Worm (Caenorhabditis elegans) whole organism, L1 larva: ENCODE measurements around the gene F20C5.11.

ENCODE experiments used
- C04F5.9 ChIP-seq: sonication (generic microtip); optimal IDR thresholded peaks from 2 replicates; lab custom pipeline; 2016; ENCODE audit warnings: missing genetic modification characterization, missing compliant biosample characterization
- C16A3.4 ChIP-seq: fragments of 150-350 bp; optimal IDR thresholded peaks from 2 replicates; lab custom pipeline; 2014; ENCODE audit warnings: missing biosample characterization, missing genetic modification characterization
- alr-1 ChIP-seq: fragments of 200-800 bp; sonication (Bioruptor generic); optimal IDR thresholded peaks from 2 replicates; lab custom pipeline; 2018; ENCODE audit warnings: borderline replicate concordance, mild to moderate bottlenecking, missing genetic modification characterization, missing compliant biosample characterization
- aly-2 ChIP-seq: fragments of 150-350 bp; optimal IDR thresholded peaks from 2 replicates; lab custom pipeline; 2014; ENCODE audit warnings: missing biosample characterization, missing genetic modification characterization
- ceh-8 ChIP-seq: fragments of 200-800 bp; sonication (Bioruptor generic); optimal IDR thresholded peaks from 2 replicates; lab custom pipeline; 2018; ENCODE audit warnings: mild to moderate bottlenecking, missing genetic modification characterization, moderate library complexity, missing compliant biosample characterization
- ceh-88 ChIP-seq: fragments of 200-800 bp; sonication (Bioruptor generic); IDR thresholded peaks from 2 replicates; pipeline ENCODE4 v1.3.6; 2022; ENCODE audit warnings: missing genetic modification characterization, missing compliant biosample characterization
- ces-1 ChIP-seq: fragments of 150-350 bp; optimal IDR thresholded peaks from 2 replicates; lab custom pipeline; 2014; ENCODE audit warnings: missing biosample characterization, missing genetic modification reagents, missing genetic modification characterization
- dsc-1 ChIP-seq: sonication (generic microtip); optimal IDR thresholded peaks from 2 replicates; lab custom pipeline; 2016; ENCODE audit warnings: mild to moderate bottlenecking, missing genetic modification characterization, missing compliant biosample characterization
- efl-1 ChIP-seq, 4 experiments: fragments of 150-350 bp; optimal IDR thresholded peaks in 3 of 4; peaks in 1 of 4; 1 replicate in 1 of 4; 2 replicates in 3 of 4; lab custom pipeline; 2014; ENCODE audit warnings: missing biosample characterization in 2 of 4, missing genetic modification characterization in 2 of 4, missing genetic modification reagents in 2 of 4
- efl-3 ChIP-seq: fragments of 200-800 bp; sonication (Bioruptor generic); optimal IDR thresholded peaks from 2 replicates; lab custom pipeline; 2018; ENCODE audit warnings: mild to moderate bottlenecking, missing genetic modification characterization, missing compliant biosample characterization
- egl-27 ChIP-seq, 2 experiments: fragments of 150-350 bp in 1 of 2; sonication (generic microtip); optimal IDR thresholded peaks; 3 replicates each; lab custom pipeline; 2017 to 2018; ENCODE audit warnings: missing biosample characterization in 2 of 2, missing genetic modification characterization in 2 of 2, missing genetic modification reagents in 2 of 2
- fkh-10 ChIP-seq: sonication (generic microtip); optimal IDR thresholded peaks from 2 replicates; lab custom pipeline; 2017; ENCODE audit warnings: missing biosample characterization, missing genetic modification reagents, missing genetic modification characterization
- fkh-4 ChIP-seq: sonication (generic microtip); optimal IDR thresholded peaks from 2 replicates; lab custom pipeline; 2016; ENCODE audit warnings: missing compliant biosample characterization, missing genetic modification characterization, borderline replicate concordance
- fkh-8 ChIP-seq: sonication (generic microtip); optimal IDR thresholded peaks from 2 replicates; lab custom pipeline; 2016; ENCODE audit warnings: mild to moderate bottlenecking, missing genetic modification characterization, missing compliant biosample characterization
- hlh-17 ChIP-seq: fragments of 200-800 bp; sonication (Bioruptor generic); optimal IDR thresholded peaks from 2 replicates; lab custom pipeline; 2018; ENCODE audit warnings: missing genetic modification characterization, mild to moderate bottlenecking, missing compliant biosample characterization, moderate library complexity, borderline replicate concordance
- hlh-4 ChIP-seq: sonication (generic microtip); optimal IDR thresholded peaks from 2 replicates; lab custom pipeline; 2016; ENCODE audit warnings: mild to moderate bottlenecking, missing genetic modification characterization, missing compliant biosample characterization
- jun-1 ChIP-seq: fragments of 150-350 bp; optimal IDR thresholded peaks from 2 replicates; lab custom pipeline; 2014; ENCODE audit warnings: missing biosample characterization, missing genetic modification reagents, missing genetic modification characterization
- lin-35 ChIP-seq, 2 experiments: fragments of 150-350 bp; optimal IDR thresholded peaks; 2 replicates each; lab custom pipeline; 2014; ENCODE audit warnings: missing biosample characterization in 2 of 2, missing genetic modification characterization in 2 of 2, missing genetic modification reagents in 2 of 2
- lin-39 ChIP-seq: fragments of 150-350 bp; optimal IDR thresholded peaks from 2 replicates; lab custom pipeline; 2014; ENCODE audit warnings: missing biosample characterization, missing genetic modification reagents, missing genetic modification characterization
- lsy-2 ChIP-seq, 2 experiments: fragments of 150-350 bp; optimal IDR thresholded peaks; 2 replicates each; lab custom pipeline; 2014; ENCODE audit warnings: missing biosample characterization in 2 of 2, missing genetic modification characterization in 2 of 2
- mef-2 ChIP-seq: fragments of 150-350 bp; optimal IDR thresholded peaks from 2 replicates; lab custom pipeline; 2014; ENCODE audit warnings: missing biosample characterization, missing genetic modification characterization
- nhr-237 ChIP-seq: fragments of 150-350 bp; optimal IDR thresholded peaks from 2 replicates; lab custom pipeline; 2014; ENCODE audit warnings: missing biosample characterization, missing genetic modification characterization
- nhr-76 ChIP-seq: sonication (generic microtip); optimal IDR thresholded peaks from 2 replicates; lab custom pipeline; 2017; ENCODE audit warnings: missing biosample characterization, missing genetic modification characterization
- nhr-84 ChIP-seq: sonication (generic microtip); optimal IDR thresholded peaks from 2 replicates; lab custom pipeline; 2017; ENCODE audit warnings: missing biosample characterization, missing genetic modification characterization
- nhr-90 ChIP-seq: sonication (generic microtip); optimal IDR thresholded peaks from 2 replicates; lab custom pipeline; 2016; ENCODE audit warnings: mild to moderate bottlenecking, missing genetic modification characterization, missing compliant biosample characterization; ENCODE audit not compliant: poor library complexity
- pax-3 ChIP-seq: fragments of 200-800 bp; sonication (Bioruptor generic); optimal IDR thresholded peaks from 2 replicates; lab custom pipeline; 2018; ENCODE audit warnings: mild to moderate bottlenecking, missing genetic modification characterization, moderate library complexity, missing compliant biosample characterization
- rnt-1 ChIP-seq: sonication (generic microtip); optimal IDR thresholded peaks from 2 replicates; lab custom pipeline; 2016; ENCODE audit warnings: mild to moderate bottlenecking, missing genetic modification characterization, moderate library complexity, missing compliant biosample characterization
- skn-1 ChIP-seq: fragments of 150-350 bp; optimal IDR thresholded peaks from 2 replicates; lab custom pipeline; 2014; ENCODE audit warnings: missing biosample characterization, missing genetic modification characterization
- snu-23 ChIP-seq: sonication (generic microtip); optimal IDR thresholded peaks from 2 replicates; lab custom pipeline; 2016; ENCODE audit warnings: missing genetic modification characterization, missing compliant biosample characterization
- sox-4 ChIP-seq: sonication (generic microtip); optimal IDR thresholded peaks from 2 replicates; lab custom pipeline; 2016; ENCODE audit warnings: missing genetic modification characterization, missing compliant biosample characterization
- sptf-1 ChIP-seq: fragments of 150-350 bp; optimal IDR thresholded peaks from 2 replicates; lab custom pipeline; 2014; ENCODE audit warnings: missing biosample characterization, missing genetic modification characterization
- tbx-2 ChIP-seq: sonication (generic microtip); optimal IDR thresholded peaks from 2 replicates; lab custom pipeline; 2016; ENCODE audit warnings: missing genetic modification characterization, missing compliant biosample characterization
- tlp-1 ChIP-seq: fragments of 150-350 bp; optimal IDR thresholded peaks from 2 replicates; lab custom pipeline; 2014; ENCODE audit warnings: missing biosample characterization, missing genetic modification characterization
- unc-30 ChIP-seq: sonication (generic microtip); optimal IDR thresholded peaks from 2 replicates; lab custom pipeline; 2017; ENCODE audit warnings: missing biosample characterization, missing genetic modification characterization
- unc-98 ChIP-seq: fragments of 200-800 bp; sonication (Bioruptor generic); IDR thresholded peaks from 2 replicates; pipeline ENCODE4 v1.3.6; 2022; ENCODE audit warnings: missing genetic modification characterization, missing compliant biosample characterization
- vab-15 ChIP-seq: sonication (generic microtip); optimal IDR thresholded peaks from 2 replicates; lab custom pipeline; 2017; ENCODE audit warnings: missing genotype, mild to moderate bottlenecking, missing genetic modification characterization, missing compliant biosample characterization
- zag-1 ChIP-seq: fragments of 150-350 bp; optimal IDR thresholded peaks from 2 replicates; lab custom pipeline; 2014; ENCODE audit warnings: missing biosample characterization, missing genetic modification characterization
- ztf-11 ChIP-seq, 2 experiments: sonication (generic microtip); optimal IDR thresholded peaks; 2 replicates each; lab custom pipeline; 2016 to 2017; ENCODE audit warnings: missing genetic modification characterization in 2 of 2, missing biosample characterization in 1 of 2, missing compliant biosample characterization in 1 of 2
- ztf-4 ChIP-seq: fragments of 150-350 bp; optimal IDR thresholded peaks from 2 replicates; lab custom pipeline; 2014; ENCODE audit warnings: missing biosample characterization, missing genetic modification characterization

The F20C5.11 gene

ce11 chrIV:8723720-8724119 lies 38.1 kb downstream of the F20C5.11 start, which contains the start of gene F21D5.9:
Gene F21D5.9, plus strand, starts transcription at chrIV:8724020.
- TF ChIP-seq unc-30 (tag; lab: Kevin White, UChicago), result no peak
- no peak for TF ChIP-seq fkh-8 (tag; lab: Kevin White, UChicago)
- TF ChIP-seq rnt-1 (tag; lab: Kevin White, UChicago), result no peak
- no peak for TF ChIP-seq efl-3
- TF ChIP-seq lsy-2 (tag; optimal IDR thresholded peaks at IDR 0.05; lab: Kevin White, UChicago), result no peak
- TF ChIP-seq ces-1 (GFP tag; lab: Kevin White, UChicago), result no peak
- TF ChIP-seq nhr-237, result no peak
- no peak for TF ChIP-seq alr-1
- no peak for TF ChIP-seq ceh-88 (GFP tag; lab: Robert Waterston, UW)
- no peak for TF ChIP-seq aly-2 (tag; lab: Kevin White, UChicago)
- no peak for TF ChIP-seq hlh-17 (GFP tag; lab: Kevin White, UChicago)
- TF ChIP-seq tbx-2 (tag; lab: Kevin White, UChicago), result no peak
- TF ChIP-seq nhr-76, result no peak
- no peak for TF ChIP-seq hlh-4
- TF ChIP-seq ztf-4 (tag; lab: Kevin White, UChicago), result no peak
- TF ChIP-seq ceh-8 (GFP tag; lab: Kevin White, UChicago), result no peak
- TF ChIP-seq dsc-1 (tag; lab: Kevin White, UChicago), result no peak
- TF ChIP-seq jun-1 (tag; lab: Kevin White, UChicago), result no peak
- no peak for TF ChIP-seq zag-1 (tag; lab: Kevin White, UChicago)
- TF ChIP-seq fkh-10 (GFP tag; lab: Kevin White, UChicago), result no peak

ce11 chrIV:8722801-8723200 lies 39.0 kb downstream of the F20C5.11 start:
- TF ChIP-seq sptf-1 (no peak), rnt-1 (tag; lab: Kevin White, UChicago) (no peak), lin-39 (tag; lab: Kevin White, UChicago) (no peak), ztf-11 (tag; optimal IDR thresholded peaks at IDR 0.05; lab: Kevin White, UChicago) (no peak), efl-3 (no peak), fkh-4 (tag; lab: Kevin White, UChicago) (no peak), unc-98 (GFP tag; lab: Robert Waterston, UW) (no peak), egl-27 (tag; optimal IDR thresholded peaks at IDR 0.05; lab: Kevin White, UChicago) (no peak)

- no peak for TF ChIP-seq hlh-4
- no peak for TF ChIP-seq pax-3
- no peak for TF ChIP-seq C04F5.9 (tag; lab: Kevin White, UChicago)
- TF ChIP-seq rnt-1 (tag; lab: Kevin White, UChicago), result no peak
- TF ChIP-seq lin-35 (GFP tag; optimal IDR thresholded peaks at IDR 0.05; lab: Kevin White, UChicago), result no peak
- no peak for TF ChIP-seq tlp-1 (tag; lab: Kevin White, UChicago)
- no peak for TF ChIP-seq C16A3.4
- TF ChIP-seq vab-15, result no peak
- TF ChIP-seq nhr-90 (tag; lab: Kevin White, UChicago), result no peak
- no peak for TF ChIP-seq tbx-2 (tag; lab: Kevin White, UChicago)
- TF ChIP-seq efl-1 (optimal IDR thresholded peaks at IDR 0.05; lab: Kevin White, UChicago), result no peak
- TF ChIP-seq efl-1 (GFP tag; optimal IDR thresholded peaks at IDR 0.05 in 1 of 2; lab: Kevin White, UChicago), result no peak
- TF ChIP-seq ztf-4 (tag; lab: Kevin White, UChicago), result no peak
- TF ChIP-seq unc-98 (GFP tag; lab: Robert Waterston, UW), result no peak
- TF ChIP-seq sox-4 (tag; lab: Kevin White, UChicago), result no peak
- TF ChIP-seq nhr-84 (tag; lab: Kevin White, UChicago), result no peak
- no peak for TF ChIP-seq skn-1
- no peak for TF ChIP-seq mef-2 (tag; lab: Kevin White, UChicago)
- TF ChIP-seq snu-23 (GFP tag; lab: Kevin White, UChicago), result no peak
Measured at ce11 chrIV:8718153-8718552, 43.6 kb downstream of the F20C5.11 start, which contains the start of gene H23L24.1. Gene H23L24.1, plus strand, starts transcription at chrIV:8718453.
